Worm (Caenorhabditis elegans) whole organism, early embryonic: Measurements from ENCODE around the gene lpd-7.

Experiments
- ama-1 ChIP-seq: fragments of 150-350 bp; optimal IDR thresholded peaks from 2 replicates; lab custom pipeline; 2014
- ets-7 ChIP-seq: sonication (generic microtip); optimal IDR thresholded peaks from 2 replicates; lab custom pipeline; 2016; ENCODE audit warnings: missing genotype, missing genetic modification characterization, missing compliant biosample characterization
- hmg-4 ChIP-seq: fragments of 200-800 bp; sonication (Bioruptor generic); optimal IDR thresholded peaks from 2 replicates; lab custom pipeline; 2018; ENCODE audit warnings: mild to moderate bottlenecking, missing genetic modification characterization, missing compliant biosample characterization
- pes-1 ChIP-seq: fragments of 200-800 bp; sonication (Bioruptor generic); IDR thresholded peaks from 2 replicates; pipeline ENCODE4 v1.3.6; 2022; ENCODE audit warnings: missing genetic modification reagents, missing genetic modification characterization, missing compliant biosample characterization
- tbx-37 ChIP-seq: fragments of 200-800 bp; sonication (Bioruptor generic); conservative IDR thresholded peaks from 2 replicates; pipeline ENCODE4 v1.3.6; 2022; ENCODE audit warnings: missing genetic modification reagents, missing genetic modification characterization, missing compliant biosample characterization

- TF ChIP-seq pes-1 (GFP tag; lab: Robert Waterston, UW) (no peak), ama-1 (no peak), tbx-37 (no peak), ets-7 (tag; lab: Kevin White, UChicago) (no peak), hmg-4 (no peak)
Observed at ce11 chrIII:7530830-7531229, 42.3 kb upstream of the lpd-7 start.
